Fruit fly (Drosophila melanogaster) whole organism, embryonic: Measurements from ENCODE around the gene Pvf3.

Source experiments
- Rx ChIP-seq: fragments of 200-800 bp; sonication (Bioruptor generic); IDR thresholded peaks from 2 replicates; pipeline ENCODE4 v1.3.6; 2022; ENCODE audit warnings: missing biosample characterization, missing genetic modification characterization
- bsh ChIP-seq, 2 experiments: fragments of 200-800 bp; sonication (Bioruptor generic); optimal IDR thresholded peaks; 2 replicates each; lab custom pipeline; 2017 to 2018; ENCODE audit warnings: mild to moderate bottlenecking in 2 of 2, missing biosample characterization in 2 of 2, missing genetic modification characterization in 2 of 2, moderate library complexity in 1 of 2
- pros ChIP-seq: fragments of 200-800 bp; sonication (Bioruptor generic); optimal IDR thresholded peaks from 3 replicates; lab custom pipeline; 2019; ENCODE audit warnings: missing biosample characterization, mild to moderate bottlenecking, missing genetic modification characterization, moderate library complexity

- TF ChIP-seq Rx (GFP tag; lab: Robert Waterston, UW) (no peak), pros (GFP tag; lab: Kevin White, UChicago) (no peak), bsh (GFP tag; optimal IDR thresholded peaks at IDR 0.05; lab: Kevin White, UChicago) (no peak)
These were observed 17.4 kb downstream of the Pvf3 start for dm6 chr2L:7140089-7140488.
